Worm (Caenorhabditis elegans) whole organism, L4/young adult: ENCODE data around the gene Y17D7B.2.

ENCODE experiments used
- W03F9.2 ChIP-seq: fragments of 150-350 bp; optimal IDR thresholded peaks from 2 replicates; lab custom pipeline; 2014; ENCODE audit warnings: missing biosample characterization, missing genetic modification characterization
- dao-5 ChIP-seq: sonication (generic microtip); optimal IDR thresholded peaks from 2 replicates; lab custom pipeline; 2016; ENCODE audit warnings: missing genotype, missing genetic modification characterization, moderate library complexity, missing compliant biosample characterization
- him-1 ChIP-seq: sonication (generic microtip); optimal IDR thresholded peaks from 2 replicates; lab custom pipeline; 2016; ENCODE audit warnings: missing genotype, missing genetic modification reagents, missing genetic modification characterization, missing compliant biosample characterization

- TF ChIP-seq him-1 (tag; lab: Kevin White, UChicago) (no peak), dao-5 (tag; lab: Kevin White, UChicago) (no peak), W03F9.2 (tag; lab: Kevin White, UChicago) (no peak)
Measured at ce11 chrV:18753036-18753435, 34.5 kb upstream of the Y17D7B.2 start, which contains the start of gene F11D11.6.
